Worm (Caenorhabditis elegans) whole organism, young adult: ENCODE measurements around the gene C48B4.10.

Experiments
- B0336.3 ChIP-seq: fragments of 200-800 bp; sonication (Bioruptor generic); IDR thresholded peaks from 2 replicates; pipeline ENCODE4 v1.3.6; 2022; ENCODE audit warnings: missing genetic modification characterization, missing compliant biosample characterization
- C17E4.6 ChIP-seq: fragments of 200-800 bp; sonication (Bioruptor generic); IDR thresholded peaks from 2 replicates; pipeline ENCODE4 v1.3.6; 2022; ENCODE audit warnings: missing genetic modification reagents, missing genetic modification characterization, missing compliant biosample characterization
- D2030.7 ChIP-seq: fragments of 200-800 bp; sonication (Bioruptor generic); IDR thresholded peaks from 2 replicates; pipeline ENCODE4 v1.3.6; 2022; ENCODE audit warnings: missing genetic modification reagents, missing genetic modification characterization, missing compliant biosample characterization
- F33H1.4 ChIP-seq: fragments of 200-800 bp; sonication (Bioruptor generic); IDR thresholded peaks from 2 replicates; pipeline ENCODE4 v1.3.6; 2022; ENCODE audit warnings: missing genetic modification reagents, missing genetic modification characterization, missing compliant biosample characterization
- F55B11.4 ChIP-seq: sonication (generic microtip); optimal IDR thresholded peaks from 2 replicates; lab custom pipeline; 2016; ENCODE audit warnings: missing compliant biosample characterization, missing genetic modification characterization, borderline replicate concordance; ENCODE audit not compliant: insufficient read depth
- F57A8.1 ChIP-seq: fragments of 200-800 bp; sonication (Bioruptor generic); optimal IDR thresholded peaks from 2 replicates; lab custom pipeline; 2018; ENCODE audit warnings: mild to moderate bottlenecking, missing genetic modification characterization, moderate library complexity, missing compliant biosample characterization
- K11D2.4 ChIP-seq: fragments of 200-800 bp; sonication (Bioruptor generic); IDR thresholded peaks from 2 replicates; pipeline ENCODE4 v1.3.6; 2022; ENCODE audit warnings: missing genetic modification reagents, missing genetic modification characterization, missing compliant biosample characterization
- ZK185.1 ChIP-seq: sonication (generic microtip); optimal IDR thresholded peaks from 2 replicates; lab custom pipeline; 2016; ENCODE audit warnings: mild to moderate bottlenecking, missing genetic modification characterization, missing compliant biosample characterization; ENCODE audit not compliant: poor library complexity, severe bottlenecking
- ama-1 ChIP-seq, 3 experiments: fragments of 150-350 bp in 1 of 3; sonication (generic microtip) in 2 of 3; optimal IDR thresholded peaks; 2 replicates each; lab custom pipeline; 2014 to 2018; ENCODE audit warnings: missing biosample characterization in 2 of 3, missing genetic modification characterization in 2 of 3, missing genetic modification reagents in 2 of 3
- athp-1 ChIP-seq: sonication (generic microtip); optimal IDR thresholded peaks from 2 replicates; lab custom pipeline; 2017; ENCODE audit warnings: mild to moderate bottlenecking, missing genetic modification characterization, missing compliant biosample characterization
- attf-3 ChIP-seq: fragments of 200-800 bp; sonication (Bioruptor generic); conservative IDR thresholded peaks from 2 replicates; pipeline ENCODE4 v1.3.6; 2022; ENCODE audit warnings: missing genetic modification reagents, missing genetic modification characterization, missing compliant biosample characterization
- cebp-1 ChIP-seq, 2 experiments: fragments of 200-800 bp in 1 of 2; sonication (Bioruptor generic) in 1 of 2; sonication (generic microtip) in 1 of 2; IDR thresholded peaks in 1 of 2; optimal IDR thresholded peaks in 1 of 2; 2 replicates each; pipeline versions ENCODE4 v1.3.6 to Lab custom; 2017 to 2022; ENCODE audit warnings: missing compliant biosample characterization in 2 of 2, missing genetic modification characterization in 2 of 2, mild to moderate bottlenecking in 1 of 2, missing genetic modification reagents in 1 of 2, moderate library complexity in 1 of 2
- ceh-100 ChIP-seq: fragments of 200-800 bp; sonication (Bioruptor generic); IDR thresholded peaks from 2 replicates; pipeline ENCODE4 v1.3.6; 2022; ENCODE audit warnings: missing genetic modification reagents, missing genetic modification characterization, missing compliant biosample characterization
- ceh-27 ChIP-seq: fragments of 200-800 bp; sonication (Bioruptor generic); optimal IDR thresholded peaks from 2 replicates; lab custom pipeline; 2018; ENCODE audit warnings: mild to moderate bottlenecking, missing genetic modification characterization, moderate library complexity, missing compliant biosample characterization
- ceh-58 ChIP-seq: fragments of 200-800 bp; sonication (Bioruptor generic); IDR thresholded peaks from 2 replicates; pipeline ENCODE4 v1.3.6; 2022; ENCODE audit warnings: missing genetic modification characterization, missing compliant biosample characterization
- die-1 ChIP-seq: sonication (generic microtip); optimal IDR thresholded peaks from 2 replicates; lab custom pipeline; 2016; ENCODE audit warnings: missing genotype, mild to moderate bottlenecking, missing genetic modification characterization, missing compliant biosample characterization
- dox-1 ChIP-seq: fragments of 200-800 bp; sonication (Bioruptor generic); IDR thresholded peaks from 2 replicates; pipeline ENCODE4 v1.3.6; 2022; ENCODE audit warnings: missing genetic modification reagents, missing genetic modification characterization, missing compliant biosample characterization
- dpl-1 ChIP-seq: fragments of 150-350 bp; optimal IDR thresholded peaks from 2 replicates; lab custom pipeline; 2014; ENCODE audit warnings: missing biosample characterization, missing genetic modification reagents, missing genetic modification characterization
- egl-18 ChIP-seq: fragments of 200-800 bp; sonication (Bioruptor generic); IDR thresholded peaks from 2 replicates; pipeline ENCODE4 v1.3.6; 2022; ENCODE audit warnings: missing genetic modification reagents, missing genetic modification characterization, missing compliant biosample characterization
- ekl-4 ChIP-seq: fragments of 200-800 bp; sonication (Bioruptor generic); IDR thresholded peaks from 2 replicates; pipeline ENCODE4 v1.3.6; 2022; ENCODE audit warnings: missing genetic modification reagents, missing genetic modification characterization, missing compliant biosample characterization
- hrde-1 ChIP-seq: sonication (generic microtip); optimal IDR thresholded peaks from 2 replicates; lab custom pipeline; 2016; ENCODE audit warnings: missing genetic modification characterization, mild to moderate bottlenecking, missing compliant biosample characterization, moderate library complexity, missing genotype, missing genetic modification reagents, borderline replicate concordance
- let-526 ChIP-seq: fragments of 200-800 bp; sonication (Bioruptor generic); IDR thresholded peaks from 2 replicates; pipeline ENCODE4 v1.3.6; 2022; ENCODE audit warnings: missing genetic modification reagents, missing genetic modification characterization, missing compliant biosample characterization
- lin-35 ChIP-seq, 3 experiments: fragments of 150-350 bp in 2 of 3; sonication (generic microtip) in 1 of 3; optimal IDR thresholded peaks; 2 replicates each; lab custom pipeline; 2014 to 2018; ENCODE audit warnings: missing biosample characterization in 3 of 3, missing genetic modification characterization in 3 of 3, missing genetic modification reagents in 3 of 3
- lin-40 ChIP-seq: sonication (generic microtip); optimal IDR thresholded peaks from 2 replicates; lab custom pipeline; 2016; ENCODE audit warnings: missing genetic modification characterization, mild to moderate bottlenecking, missing compliant biosample characterization, missing genotype, missing genetic modification reagents
- lin-54 ChIP-seq: fragments of 200-800 bp; sonication (Bioruptor generic); optimal IDR thresholded peaks from 2 replicates; lab custom pipeline; 2018; ENCODE audit warnings: mild to moderate bottlenecking, missing genetic modification characterization, missing compliant biosample characterization
- lsl-1 ChIP-seq: fragments of 200-800 bp; sonication (Bioruptor generic); optimal IDR thresholded peaks from 2 replicates; lab custom pipeline; 2018; ENCODE audit warnings: mild to moderate bottlenecking, missing genetic modification characterization, moderate library complexity, missing compliant biosample characterization
- madf-8 ChIP-seq: fragments of 200-800 bp; sonication (Bioruptor generic); conservative IDR thresholded peaks from 2 replicates; pipeline ENCODE4 v1.3.6; 2022; ENCODE audit warnings: missing genetic modification reagents, missing genetic modification characterization, missing compliant biosample characterization
- mel-28 ChIP-seq: sonication (generic microtip); optimal IDR thresholded peaks from 2 replicates; lab custom pipeline; 2016; ENCODE audit warnings: borderline replicate concordance, mild to moderate bottlenecking, missing genetic modification characterization, missing compliant biosample characterization
- nhr-80 ChIP-seq: sonication (generic microtip); optimal IDR thresholded peaks from 2 replicates; lab custom pipeline; 2016; ENCODE audit warnings: missing genetic modification characterization, missing compliant biosample characterization
- pbrm-1 ChIP-seq: fragments of 200-800 bp; sonication (Bioruptor generic); IDR thresholded peaks from 2 replicates; pipeline ENCODE4 v1.3.6; 2022; ENCODE audit warnings: missing genetic modification reagents, missing genetic modification characterization, missing compliant biosample characterization
- rcor-1 ChIP-seq: fragments of 200-800 bp; sonication (Bioruptor generic); IDR thresholded peaks from 2 replicates; pipeline ENCODE4 v1.3.6; 2022; ENCODE audit warnings: missing genetic modification reagents, missing genetic modification characterization, missing compliant biosample characterization
- repo-1 ChIP-seq: sonication (generic microtip); optimal IDR thresholded peaks from 2 replicates; lab custom pipeline; 2017; ENCODE audit warnings: mild to moderate bottlenecking, missing genetic modification characterization, missing compliant biosample characterization
- sdz-38 ChIP-seq: sonication (generic microtip); optimal IDR thresholded peaks from 2 replicates; lab custom pipeline; 2016; ENCODE audit warnings: missing genotype, missing genetic modification characterization, missing compliant biosample characterization
- snpc-1.1 ChIP-seq: sonication (generic microtip); optimal IDR thresholded peaks from 2 replicates; lab custom pipeline; 2017; ENCODE audit warnings: missing genetic modification characterization, mild to moderate bottlenecking, missing compliant biosample characterization, antibody characterized with exemption, moderate library complexity, missing genotype, missing genetic modification reagents; ENCODE audit not compliant: insufficient read depth
- snpc-4 ChIP-seq, 5 experiments: fragments of 150-350 bp in 1 of 5; sonication (generic microtip) in 4 of 5; optimal IDR thresholded peaks; 2 replicates each; lab custom pipeline; 2014 to 2018; ENCODE audit warnings: missing genetic modification characterization in 5 of 5, missing biosample characterization in 3 of 5, antibody characterized with exemption in 2 of 5, mild to moderate bottlenecking in 2 of 5, missing compliant biosample characterization in 2 of 5, missing genotype in 2 of 5, moderate library complexity in 2 of 5, missing genetic modification reagents in 1 of 5
- sptf-2 ChIP-seq: fragments of 200-800 bp; sonication (Bioruptor generic); optimal IDR thresholded peaks from 2 replicates; lab custom pipeline; 2018; ENCODE audit warnings: mild to moderate bottlenecking, missing genetic modification characterization, missing compliant biosample characterization
- tbp1 ChIP-seq: fragments of 200-800 bp; sonication (Bioruptor generic); optimal IDR thresholded peaks from 2 replicates; lab custom pipeline; 2018; ENCODE audit warnings: mild to moderate bottlenecking, missing genetic modification characterization, missing compliant biosample characterization
- tlf-1 ChIP-seq: fragments of 200-800 bp; sonication (Bioruptor generic); optimal IDR thresholded peaks from 2 replicates; lab custom pipeline; 2018; ENCODE audit warnings: mild to moderate bottlenecking, missing genetic modification characterization, missing compliant biosample characterization
- zfh-2 ChIP-seq: fragments of 200-800 bp; sonication (Bioruptor generic); conservative IDR thresholded peaks from 2 replicates; pipeline ENCODE4 v1.3.6; 2022; ENCODE audit warnings: missing genetic modification reagents, missing genetic modification characterization, missing compliant biosample characterization
- ztf-18 ChIP-seq: sonication (generic microtip); optimal IDR thresholded peaks from 2 replicates; lab custom pipeline; 2016; ENCODE audit warnings: missing genotype, mild to moderate bottlenecking, missing genetic modification characterization, missing compliant biosample characterization
- ztf-25 ChIP-seq: fragments of 200-800 bp; sonication (Bioruptor generic); IDR thresholded peaks from 2 replicates; pipeline ENCODE4 v1.3.6; 2022; ENCODE audit warnings: missing genetic modification reagents, missing genetic modification characterization, missing compliant biosample characterization
- ztf-26 ChIP-seq: sonication (generic microtip); optimal IDR thresholded peaks from 2 replicates; lab custom pipeline; 2017; ENCODE audit warnings: missing genetic modification characterization, missing compliant biosample characterization

Gene C48B4.10

DNA sequence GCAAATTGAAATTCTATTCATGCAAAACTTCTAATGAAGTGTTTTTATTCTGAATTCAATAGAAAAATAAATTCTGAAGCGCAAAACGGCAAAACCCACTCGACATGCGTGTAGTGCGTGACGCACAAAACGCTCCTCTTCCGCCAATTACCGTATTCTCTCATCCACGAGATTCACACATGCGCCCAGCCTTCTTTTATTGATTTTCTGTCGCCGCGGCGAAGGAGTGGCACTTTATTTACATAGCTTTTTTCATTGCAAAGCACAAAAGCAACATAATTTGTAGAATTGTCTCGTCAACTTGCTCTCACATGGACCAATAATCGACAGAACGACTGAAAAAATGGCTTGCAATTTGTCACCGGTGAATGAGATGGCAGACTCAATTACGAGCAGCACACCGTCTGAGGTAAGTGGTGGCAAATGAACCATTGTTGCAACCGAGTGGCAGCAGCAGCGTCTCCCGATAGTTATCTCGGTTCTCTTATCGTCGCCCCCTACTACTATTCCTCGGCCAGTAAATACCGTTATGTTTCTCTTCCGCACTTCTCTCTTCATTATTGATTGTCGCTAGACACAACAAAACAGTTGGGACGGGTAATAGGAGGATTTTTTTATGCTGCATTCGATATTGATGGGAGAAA, 18.2 kb downstream of the C48B4.10 start, which contains the start of gene unc-16 (continued):
- TF ChIP-seq tbp1 (GFP tag; lab: Kevin White, UChicago) (peak; percentile 42), egl-18 (GFP tag; lab: Robert Waterston, UW) (no peak), K11D2.4 (GFP tag; lab: Robert Waterston, UW) (peak; percentile 87), snpc-4 (GFP tag; optimal IDR thresholded peaks at IDR 0.05; lab: Kevin White, UChicago) (no peak), snpc-4 (tag; optimal IDR thresholded peaks at IDR 0.05; lab: Kevin White, UChicago) (peak in 3 of 4 experiments; percentile 32 to 55 (median 52)), ceh-100 (peak; percentile 51), F57A8.1 (GFP tag; lab: Kevin White, UChicago) (no peak), cebp-1 (GFP tag; IDR thresholded peaks at IDR 0.05; lab: Robert Waterston, UW) (0 out of 2 replicates have a peak, but pooled peaks have one; percentile 12), cebp-1 (tag; optimal IDR thresholded peaks at IDR 0.05; lab: Kevin White, UChicago) (peak; percentile 82), lin-40 (peak; percentile 85), die-1 (tag; lab: Kevin White, UChicago) (no peak), ekl-4 (GFP tag; lab: Robert Waterston, UW) (peak; percentile 84), lin-54 (GFP tag; lab: Kevin White, UChicago) (peak; percentile 72), ztf-25 (no peak), tlf-1 (GFP tag; lab: Kevin White, UChicago) (peak; percentile 28), athp-1 (peak; percentile 62), repo-1 (tag; lab: Kevin White, UChicago) (peak; percentile 46), ztf-18 (peak; percentile 54), C17E4.6 (GFP tag; lab: Robert Waterston, UW) (0 out of 2 replicates have a peak, but pooled peaks have one; percentile 36), ztf-26 (tag; lab: Kevin White, UChicago) (peak; percentile 47), dpl-1 (GFP tag; lab: Kevin White, UChicago) (peak; percentile 34), snpc-1.1 (tag; lab: Kevin White, UChicago) (no peak), nhr-80 (tag; lab: Kevin White, UChicago) (peak; percentile 70), ceh-27 (GFP tag; lab: Kevin White, UChicago) (peak; percentile 88), lsl-1 (GFP tag; lab: Kevin White, UChicago) (peak; percentile 76), ama-1 (optimal IDR thresholded peaks at IDR 0.05; lab: Kevin White, UChicago) (peak; percentile 25), ama-1 (GFP tag; optimal IDR thresholded peaks at IDR 0.05; lab: Kevin White, UChicago) (no peak), sptf-2 (no peak), dox-1 (peak; percentile 80), let-526 (GFP tag; lab: Robert Waterston, UW) (no peak; the same call in 1 of the 2 replicates), ceh-58 (GFP tag; lab: Robert Waterston, UW) (no peak), pbrm-1 (GFP tag; lab: Robert Waterston, UW) (peak; percentile 72), zfh-2 (GFP tag; lab: Robert Waterston, UW) (peak; percentile 63; the same call in 1 of the 2 replicates), mel-28 (tag; lab: Kevin White, UChicago) (no peak), F33H1.4 (GFP tag; lab: Robert Waterston, UW) (peak; percentile 50; the same call in 1 of the 2 replicates), B0336.3 (GFP tag; lab: Robert Waterston, UW) (peak; percentile 59), sdz-38 (tag; lab: Kevin White, UChicago) (no peak), D2030.7 (GFP tag; lab: Robert Waterston, UW) (no peak), F55B11.4 (tag; lab: Kevin White, UChicago) (no peak), madf-8 (GFP tag; lab: Robert Waterston, UW) (peak; percentile 40), lin-35 (GFP tag; optimal IDR thresholded peaks at IDR 0.05; lab: Kevin White, UChicago) (peak in 1 of 3 experiments; percentile 82), attf-3 (GFP tag; lab: Robert Waterston, UW) (peak; percentile 59), rcor-1 (GFP tag; lab: Robert Waterston, UW) (peak; percentile 35; the same call in 1 of the 2 replicates), ZK185.1 (peak; percentile 65), hrde-1 (no peak)
